Fruit fly (Drosophila melanogaster) whole organism, embryonic: ENCODE data around the gene Fbxl7.

Experiments
- CG10543 ChIP-seq: fragments of 200-800 bp; sonication (Bioruptor generic); optimal IDR thresholded peaks from 3 replicates; lab custom pipeline; 2017; ENCODE audit warnings: missing biosample characterization, mild to moderate bottlenecking, missing genetic modification characterization, moderate library complexity
- CG11456 ChIP-seq: fragments of 200-800 bp; sonication (Bioruptor generic); IDR thresholded peaks from 3 replicates; pipeline ENCODE4 v1.3.6; 2022; ENCODE audit warnings: missing biosample characterization, missing genetic modification characterization
- CG12104 ChIP-seq: fragments of 200-800 bp; sonication (Bioruptor generic); optimal IDR thresholded peaks from 3 replicates; lab custom pipeline; 2016; ENCODE audit warnings: missing biosample characterization, missing genetic modification characterization
- CG12299 ChIP-seq: fragments of 200-800 bp; sonication (Bioruptor generic); optimal IDR thresholded peaks from 2 replicates; lab custom pipeline; 2018; ENCODE audit warnings: missing biosample characterization, mild to moderate bottlenecking, missing genetic modification characterization
- CG1233 ChIP-seq: fragments of 200-800 bp; sonication (Bioruptor generic); optimal IDR thresholded peaks from 4 replicates; lab custom pipeline; 2018; ENCODE audit warnings: missing biosample characterization, mild to moderate bottlenecking, missing genetic modification characterization
- CG12659 ChIP-seq: fragments of 200-800 bp; sonication (Bioruptor generic); optimal IDR thresholded peaks from 3 replicates; lab custom pipeline; 2017; ENCODE audit warnings: mild to moderate bottlenecking, missing biosample characterization, missing genetic modification reagents, missing genetic modification characterization
- CG13424 ChIP-seq: fragments of 200-800 bp; sonication (Bioruptor generic); optimal IDR thresholded peaks from 2 replicates; lab custom pipeline; 2019; ENCODE audit warnings: missing biosample characterization, mild to moderate bottlenecking, missing genetic modification characterization, moderate library complexity
- CG14667 ChIP-seq: fragments of 200-800 bp; sonication (Bioruptor generic); IDR thresholded peaks from 2 replicates; pipeline ENCODE4 v1.3.6; 2022; ENCODE audit warnings: missing biosample characterization, missing genetic modification characterization
- CG15601 ChIP-seq: fragments of 200-800 bp; sonication (Bioruptor generic); optimal IDR thresholded peaks from 3 replicates; lab custom pipeline; 2019; ENCODE audit warnings: missing biosample characterization, mild to moderate bottlenecking, missing genetic modification characterization, moderate library complexity
- CG16813 ChIP-seq: fragments of 200-800 bp; sonication (Bioruptor generic); IDR thresholded peaks from 3 replicates; pipeline ENCODE4 v1.3.6; 2022; ENCODE audit warnings: missing biosample characterization, missing genetic modification characterization; ENCODE audit not compliant: partially characterized antibody
- CG17568 ChIP-seq: fragments of 200-800 bp; sonication (Bioruptor generic); optimal IDR thresholded peaks from 2 replicates; lab custom pipeline; 2018; ENCODE audit warnings: missing biosample characterization, mild to moderate bottlenecking, missing genetic modification characterization, moderate library complexity
- CG17912 ChIP-seq: fragments of 200-800 bp; sonication (Bioruptor generic); optimal IDR thresholded peaks from 2 replicates; lab custom pipeline; 2018; ENCODE audit warnings: missing biosample characterization, mild to moderate bottlenecking, missing genetic modification characterization
- CG18262 ChIP-seq: fragments of 200-800 bp; optimal IDR thresholded peaks from 3 replicates; lab custom pipeline; 2019; ENCODE audit warnings: missing biosample characterization, mild to moderate bottlenecking, missing genetic modification characterization, moderate library complexity
- CG2129 ChIP-seq: fragments of 200-800 bp; sonication (Bioruptor generic); IDR thresholded peaks from 2 replicates; pipeline ENCODE4 v1.3.6; 2022; ENCODE audit warnings: missing biosample characterization, missing genetic modification characterization; ENCODE audit not compliant: partially characterized antibody
- CG34422 ChIP-seq: fragments of 200-800 bp; sonication (Bioruptor generic); IDR thresholded peaks from 3 replicates; pipeline ENCODE4 v1.3.6; 2022; ENCODE audit warnings: missing biosample characterization, missing genetic modification characterization
- CG4617 ChIP-seq: fragments of 200-800 bp; sonication (Bioruptor generic); optimal IDR thresholded peaks from 3 replicates; lab custom pipeline; 2016; ENCODE audit warnings: missing biosample characterization, missing genetic modification characterization, borderline replicate concordance
- CG8290 ChIP-seq, 3 experiments: fragments of 200-800 bp; sonication (Bioruptor generic); optimal IDR thresholded peaks; 2 replicates each; lab custom pipeline; 2016 to 2019; ENCODE audit warnings: missing biosample characterization in 3 of 3, missing genetic modification characterization in 3 of 3, mild to moderate bottlenecking in 2 of 3, moderate library complexity in 1 of 3
- CG8388 ChIP-seq: fragments of 200-800 bp; sonication (Bioruptor generic); optimal IDR thresholded peaks from 2 replicates; lab custom pipeline; 2019; ENCODE audit warnings: missing biosample characterization, mild to moderate bottlenecking, missing genetic modification characterization, moderate library complexity
- CG9817 ChIP-seq: fragments of 200-800 bp; sonication (Bioruptor generic); optimal IDR thresholded peaks from 2 replicates; lab custom pipeline; 2018; ENCODE audit warnings: missing biosample characterization, mild to moderate bottlenecking, missing genetic modification characterization, moderate library complexity
- CHES-1-like ChIP-seq: fragments of 200-800 bp; sonication (Bioruptor generic); optimal IDR thresholded peaks from 2 replicates; lab custom pipeline; 2016; ENCODE audit warnings: missing biosample characterization, missing genetic modification characterization
- Dip3 ChIP-seq: fragments of 200-800 bp; sonication (Bioruptor generic); optimal IDR thresholded peaks from 3 replicates; lab custom pipeline; 2016; ENCODE audit warnings: missing biosample characterization, missing genetic modification characterization
- Dll ChIP-seq: fragments of 200-800 bp; sonication (Bioruptor generic); IDR thresholded peaks from 4 replicates; pipeline ENCODE4 v1.3.6; 2022; ENCODE audit warnings: missing biosample characterization, missing genetic modification characterization; ENCODE audit not compliant: partially characterized antibody
- Gsc ChIP-seq: fragments of 200-800 bp; sonication (Bioruptor generic); IDR thresholded peaks from 2 replicates; pipeline ENCODE4 v1.3.6; 2022; ENCODE audit warnings: missing biosample characterization, missing genetic modification characterization
- HLH54F ChIP-seq: fragments of 200-800 bp; sonication (Bioruptor generic); optimal IDR thresholded peaks from 3 replicates; lab custom pipeline; 2016; ENCODE audit warnings: missing biosample characterization, missing genetic modification characterization
- HmgD ChIP-seq: fragments of 200-800 bp; sonication (Bioruptor generic); optimal IDR thresholded peaks from 3 replicates; lab custom pipeline; 2016; ENCODE audit warnings: missing biosample characterization, missing genetic modification characterization
- HmgZ ChIP-seq: fragments of 200-800 bp; sonication (Bioruptor generic); optimal IDR thresholded peaks from 2 replicates; lab custom pipeline; 2018; ENCODE audit warnings: missing biosample characterization, mild to moderate bottlenecking, missing genetic modification characterization
- Lim3 ChIP-seq: fragments of 200-800 bp; sonication (Bioruptor generic); IDR thresholded peaks from 2 replicates; pipeline ENCODE4 v1.3.6; 2022; ENCODE audit warnings: missing biosample characterization, missing genetic modification characterization
- NC2β ChIP-seq: fragments of 200-800 bp; sonication (Bioruptor generic); optimal IDR thresholded peaks from 2 replicates; lab custom pipeline; 2016; ENCODE audit warnings: missing biosample characterization, missing genetic modification characterization
- PHDP ChIP-seq: fragments of 200-800 bp; sonication (Bioruptor generic); optimal IDR thresholded peaks from 3 replicates; lab custom pipeline; 2018; ENCODE audit warnings: missing biosample characterization, mild to moderate bottlenecking, missing genetic modification characterization, moderate library complexity
- Ravus ChIP-seq: fragments of 200-800 bp; sonication (Bioruptor generic); IDR thresholded peaks from 2 replicates; pipeline ENCODE4 v1.3.6; 2022; ENCODE audit warnings: missing biosample characterization, missing genetic modification characterization
- Six4 ChIP-seq: fragments of 200-800 bp; sonication (Bioruptor generic); optimal IDR thresholded peaks from 2 replicates; lab custom pipeline; 2016; ENCODE audit warnings: missing biosample characterization, missing genetic modification characterization
- Sox102F ChIP-seq: fragments of 200-800 bp; sonication (Bioruptor generic); optimal IDR thresholded peaks from 2 replicates; lab custom pipeline; 2018; ENCODE audit warnings: missing biosample characterization, mild to moderate bottlenecking, missing genetic modification characterization, moderate library complexity
- Spps ChIP-seq: fragments of 200-800 bp; sonication (Bioruptor generic); optimal IDR thresholded peaks from 2 replicates; lab custom pipeline; 2018; ENCODE audit warnings: missing biosample characterization, mild to moderate bottlenecking, missing genetic modification characterization
- Xbp1 ChIP-seq: fragments of 200-800 bp; sonication (Bioruptor generic); optimal IDR thresholded peaks from 3 replicates; lab custom pipeline; 2016; ENCODE audit warnings: missing biosample characterization, mild to moderate bottlenecking, missing genetic modification characterization
- ara ChIP-seq: fragments of 200-800 bp; sonication (Bioruptor generic); IDR thresholded peaks from 2 replicates; pipeline ENCODE4 v1.3.6; 2022; ENCODE audit warnings: missing biosample characterization, missing genetic modification characterization
- bowl ChIP-seq: fragments of 200-800 bp; sonication (Bioruptor generic); IDR thresholded peaks from 2 replicates; pipeline ENCODE4 v1.3.6; 2022; ENCODE audit warnings: missing biosample characterization, missing genetic modification characterization
- bsh ChIP-seq, 2 experiments: fragments of 200-800 bp; sonication (Bioruptor generic); optimal IDR thresholded peaks; 2 replicates each; lab custom pipeline; 2017 to 2018; ENCODE audit warnings: mild to moderate bottlenecking in 2 of 2, missing biosample characterization in 2 of 2, missing genetic modification characterization in 2 of 2, moderate library complexity in 1 of 2
- cad ChIP-seq: fragments of >200 bp; optimal IDR thresholded peaks from 2 replicates; lab custom pipeline; 2017; ENCODE audit warnings: missing biosample characterization, missing genetic modification characterization
- chinmo ChIP-seq: fragments of 200-800 bp; sonication (Bioruptor generic); IDR thresholded peaks from 4 replicates; pipeline ENCODE4 v1.3.6; 2022; ENCODE audit warnings: missing biosample characterization, missing genetic modification characterization; ENCODE audit not compliant: partially characterized antibody
- crc ChIP-seq: fragments of 200-800 bp; sonication (Bioruptor generic); optimal IDR thresholded peaks from 2 replicates; lab custom pipeline; 2016; ENCODE audit warnings: missing biosample characterization, missing genetic modification characterization
- dm ChIP-seq: fragments of 200-800 bp; sonication (Bioruptor generic); optimal IDR thresholded peaks from 3 replicates; lab custom pipeline; 2016; ENCODE audit warnings: missing biosample characterization, missing genetic modification characterization
- gcm2 ChIP-seq: fragments of 200-800 bp; sonication (Bioruptor generic); optimal IDR thresholded peaks from 2 replicates; lab custom pipeline; 2016; ENCODE audit warnings: missing biosample characterization, missing genetic modification characterization
- h ChIP-seq: fragments of >200 bp; optimal IDR thresholded peaks from 2 replicates; lab custom pipeline; 2017
- hb ChIP-seq: fragments of 200-800 bp; sonication (Bioruptor generic); IDR thresholded peaks from 3 replicates; pipeline ENCODE4 v1.3.6; 2022; ENCODE audit warnings: missing biosample characterization, missing genetic modification characterization; ENCODE audit not compliant: partially characterized antibody
- org-1 ChIP-seq: fragments of 200-800 bp; sonication (Bioruptor generic); optimal IDR thresholded peaks from 2 replicates; lab custom pipeline; 2017; ENCODE audit warnings: missing biosample characterization, missing genetic modification characterization
- pita ChIP-seq: fragments of 200-800 bp; sonication (Bioruptor generic); optimal IDR thresholded peaks from 2 replicates; lab custom pipeline; 2017; ENCODE audit warnings: missing biosample characterization, mild to moderate bottlenecking, missing genetic modification characterization
- sens ChIP-seq: fragments of 200-800 bp; sonication (Bioruptor generic); peaks from one replicate; lab custom pipeline; 2016; ENCODE audit warnings: missing biosample characterization, missing genetic modification characterization
- sim ChIP-seq: fragments of 200-800 bp; sonication (Bioruptor generic); IDR thresholded peaks from 2 replicates; pipeline ENCODE4 v1.3.6; 2022; ENCODE audit warnings: missing biosample characterization, missing genetic modification characterization
- slou ChIP-seq: fragments of 200-800 bp; sonication (Bioruptor generic); optimal IDR thresholded peaks from 3 replicates; lab custom pipeline; 2016; ENCODE audit warnings: missing biosample characterization, missing genetic modification characterization
- sna ChIP-seq: fragments of 200-800 bp; sonication (Bioruptor generic); IDR thresholded peaks from 2 replicates; pipeline ENCODE4 v1.3.6; 2022; ENCODE audit warnings: missing biosample characterization, missing genetic modification characterization; ENCODE audit not compliant: partially characterized antibody

Fbxl7 gene

DNA sequence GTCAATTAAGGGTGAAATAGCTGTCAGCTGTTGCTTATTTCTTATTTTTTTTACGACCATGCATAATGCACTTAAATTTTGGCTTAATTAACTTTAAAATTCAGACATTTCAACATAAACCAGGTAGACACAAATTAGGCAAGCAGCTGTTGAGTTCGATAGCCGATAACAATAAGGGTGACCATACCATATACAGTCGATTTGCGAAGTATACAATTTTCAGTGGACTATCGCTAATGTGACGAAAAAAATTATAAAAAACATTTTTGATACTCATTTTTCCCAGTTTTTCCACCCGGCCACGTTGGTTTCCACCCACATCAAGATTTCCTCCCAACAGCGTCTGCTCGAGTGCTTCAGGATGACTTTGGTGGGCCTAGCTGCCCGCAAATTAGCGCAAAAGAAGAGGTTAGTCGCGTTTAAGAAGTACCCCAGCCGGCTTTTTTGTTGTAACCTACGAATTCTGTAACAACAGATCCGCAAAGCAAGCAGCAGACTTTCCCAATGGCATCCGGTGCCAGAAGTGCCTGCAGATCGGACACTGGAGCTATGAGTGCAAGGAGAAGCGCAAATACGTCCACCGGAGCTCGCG lies 43.1 kb downstream of the Fbxl7 start, which contains the start of the genes CG4287 and CG5516 (continued):
- TF ChIP-seq sens (GFP tag; lab: Kevin White, UChicago) (peak; percentile 64), Spps (tag; lab: Kevin White, UChicago) (no peak), pita (GFP tag; lab: Kevin White, UChicago) (no peak), dm (no peak), CG4617 (peak; percentile 74), CG12659 (GFP tag; lab: Kevin White, UChicago) (peak; percentile 13), CHES-1-like (GFP tag; lab: Kevin White, UChicago) (peak; percentile 23), Lim3 (GFP tag; lab: Robert Waterston, UW) (no peak), Gsc (no peak), HmgD (GFP tag; lab: Kevin White, UChicago) (peak; percentile 38), h (no peak), cad (GFP tag; lab: Kevin White, UChicago) (no peak), CG8290 (GFP tag; optimal IDR thresholded peaks at IDR 0.05; lab: Kevin White, UChicago) (no peak), CG8290 (tag; optimal IDR thresholded peaks at IDR 0.05; lab: Kevin White, UChicago) (no peak), CG9817 (tag; lab: Kevin White, UChicago) (no peak), bsh (GFP tag; optimal IDR thresholded peaks at IDR 0.05; lab: Kevin White, UChicago) (no peak), CG13424 (tag; lab: Kevin White, UChicago) (no peak), crc (GFP tag; lab: Kevin White, UChicago) (peak; percentile 6), HmgZ (peak; percentile 25), Sox102F (no peak), CG34422 (no peak; the same call in 2 of the 3 replicates), ara (GFP tag; lab: Robert Waterston, UW) (no peak), org-1 (GFP tag; lab: Kevin White, UChicago) (no peak), HLH54F (GFP tag; lab: Kevin White, UChicago) (peak; percentile 30), CG18262 (tag; lab: Kevin White, UChicago) (no peak), CG15601 (tag; lab: Kevin White, UChicago) (no peak), Six4 (GFP tag; lab: Kevin White, UChicago) (no peak), chinmo (GFP tag; lab: Robert Waterston, UW) (no peak), CG16813 (GFP tag; lab: Robert Waterston, UW) (peak; percentile 37; the same call in 1 of the 3 replicates), PHDP (tag; lab: Kevin White, UChicago) (no peak), CG11456 (no peak), Dll (GFP tag; lab: Robert Waterston, UW) (peak; percentile 62), CG2129 (GFP tag; lab: Robert Waterston, UW) (no peak), gcm2 (GFP tag; lab: Kevin White, UChicago) (no peak), CG17912 (GFP tag; lab: Kevin White, UChicago) (no peak), Dip3 (GFP tag; lab: Kevin White, UChicago) (no peak), CG10543 (no peak), bowl (no peak), NC2β (GFP tag; lab: Kevin White, UChicago) (no peak), sna (0 out of 2 replicates have a peak, but pooled peaks have one; percentile 32), CG1233 (no peak), hb (GFP tag; lab: Robert Waterston, UW) (no peak), Xbp1 (GFP tag; lab: Kevin White, UChicago) (peak; percentile 46), sim (GFP tag; lab: Robert Waterston, UW) (no peak), slou (GFP tag; lab: Kevin White, UChicago) (no peak), CG17568 (GFP tag; lab: Kevin White, UChicago) (no peak), CG12299 (no peak), Ravus (no peak), CG8388 (GFP tag; lab: Kevin White, UChicago) (no peak), CG14667 (GFP tag; lab: Robert Waterston, UW) (no peak), CG12104 (GFP tag; lab: Kevin White, UChicago) (no peak)
